Fruit fly (Drosophila melanogaster) whole organism, embryonic: ENCODE measurements around the gene Top3beta.
A peak's percentile ranks its signal among the peaks of the same experiment; 100 is the strongest.

ENCODE experiments used
- Atf6 ChIP-seq: fragments of 200-800 bp; sonication (Bioruptor generic); IDR thresholded peaks from 2 replicates; pipeline ENCODE4 v1.3.6; 2022; ENCODE audit warnings: missing biosample characterization, missing genetic modification characterization
- CG10321 ChIP-seq: fragments of 200-800 bp; sonication (Bioruptor generic); IDR thresholded peaks from 2 replicates; pipeline ENCODE4 v1.3.6; 2022; ENCODE audit warnings: missing biosample characterization, missing genetic modification characterization
- CG12219 ChIP-seq: fragments of 200-800 bp; sonication (Bioruptor generic); optimal IDR thresholded peaks from 3 replicates; lab custom pipeline; 2018; ENCODE audit warnings: missing biosample characterization, mild to moderate bottlenecking, missing genetic modification characterization
- CG1233 ChIP-seq: fragments of 200-800 bp; sonication (Bioruptor generic); optimal IDR thresholded peaks from 4 replicates; lab custom pipeline; 2018; ENCODE audit warnings: missing biosample characterization, mild to moderate bottlenecking, missing genetic modification characterization
- CG12391 ChIP-seq: fragments of 200-800 bp; sonication (Bioruptor generic); optimal IDR thresholded peaks from 3 replicates; lab custom pipeline; 2018; ENCODE audit warnings: missing biosample characterization, mild to moderate bottlenecking, missing genetic modification characterization, moderate library complexity
- CG14441 ChIP-seq: fragments of 200-800 bp; sonication (Bioruptor generic); IDR thresholded peaks from 2 replicates; pipeline ENCODE4 v1.3.6; 2022; ENCODE audit warnings: missing biosample characterization, missing genetic modification characterization
- CG14965 ChIP-seq: fragments of 200-800 bp; sonication (Bioruptor generic); optimal IDR thresholded peaks from 2 replicates; lab custom pipeline; 2016; ENCODE audit warnings: missing biosample characterization, missing genetic modification characterization, borderline replicate concordance
- CG17359 ChIP-seq: fragments of 200-800 bp; sonication (Bioruptor generic); optimal IDR thresholded peaks from 3 replicates; lab custom pipeline; 2018; ENCODE audit warnings: missing biosample characterization, mild to moderate bottlenecking, missing genetic modification characterization, moderate library complexity
- CG17385 ChIP-seq: fragments of 200-800 bp; sonication (Bioruptor generic); optimal IDR thresholded peaks from 3 replicates; lab custom pipeline; 2018; ENCODE audit warnings: missing biosample characterization, mild to moderate bottlenecking, missing genetic modification characterization
- CG2875 ChIP-seq: fragments of 200-800 bp; sonication (Bioruptor generic); optimal IDR thresholded peaks from 2 replicates; lab custom pipeline; 2017; ENCODE audit warnings: missing biosample characterization, mild to moderate bottlenecking, missing genetic modification characterization, missing genetic modification reagents
- CG30403 ChIP-seq: fragments of 200-800 bp; sonication (Bioruptor generic); optimal IDR thresholded peaks from 3 replicates; lab custom pipeline; 2016; ENCODE audit warnings: missing biosample characterization, missing genetic modification characterization
- CG3065 ChIP-seq: fragments of 200-800 bp; sonication (Bioruptor generic); optimal IDR thresholded peaks from 2 replicates; lab custom pipeline; 2016; ENCODE audit warnings: missing biosample characterization, missing genetic modification characterization
- CG6813 ChIP-seq: fragments of 200-800 bp; sonication (Bioruptor generic); optimal IDR thresholded peaks from 2 replicates; lab custom pipeline; 2017; ENCODE audit warnings: missing biosample characterization, missing genetic modification characterization, mild to moderate bottlenecking, moderate library complexity, missing genetic modification reagents
- CG7928 ChIP-seq: fragments of 200-800 bp; sonication (Bioruptor generic); optimal IDR thresholded peaks from 2 replicates; lab custom pipeline; 2017; ENCODE audit warnings: missing biosample characterization, mild to moderate bottlenecking, missing genetic modification characterization
- CG8765 ChIP-seq: fragments of 200-800 bp; sonication (Bioruptor generic); IDR thresholded peaks from 2 replicates; pipeline ENCODE4 v1.3.6; 2022; ENCODE audit warnings: missing biosample characterization, missing genetic modification characterization
- CG9932 ChIP-seq: fragments of 200-800 bp; sonication (Bioruptor generic); IDR thresholded peaks from 2 replicates; pipeline ENCODE4 v1.3.6; 2022; ENCODE audit warnings: missing biosample characterization, missing genetic modification characterization
- Camta ChIP-seq: fragments of 200-800 bp; sonication (Bioruptor generic); optimal IDR thresholded peaks from 2 replicates; lab custom pipeline; 2016; ENCODE audit warnings: missing biosample characterization, missing genetic modification characterization
- D19B ChIP-seq: fragments of 200-800 bp; sonication (Bioruptor generic); optimal IDR thresholded peaks from 2 replicates; lab custom pipeline; 2017; ENCODE audit warnings: missing biosample characterization, mild to moderate bottlenecking, missing genetic modification characterization
- Dad ChIP-seq: fragments of 200-800 bp; sonication (Bioruptor generic); optimal IDR thresholded peaks from 3 replicates; lab custom pipeline; 2016; ENCODE audit warnings: missing biosample characterization, missing genetic modification characterization
- ERR ChIP-seq: fragments of 200-800 bp; sonication (Bioruptor generic); optimal IDR thresholded peaks from 2 replicates; lab custom pipeline; 2016; ENCODE audit warnings: missing biosample characterization, missing genetic modification characterization
- Eip74EF ChIP-seq, 2 experiments: fragments of 200-800 bp in 1 of 2; fragments of >200 bp in 1 of 2; sonication (Bioruptor generic) in 1 of 2; optimal IDR thresholded peaks; 2 replicates each; lab custom pipeline; 2017 to 2019; ENCODE audit warnings: missing biosample characterization in 2 of 2, missing genetic modification characterization in 2 of 2, mild to moderate bottlenecking in 1 of 2, moderate library complexity in 1 of 2
- HHEX ChIP-seq: fragments of 200-800 bp; sonication (Bioruptor generic); optimal IDR thresholded peaks from 3 replicates; lab custom pipeline; 2017; ENCODE audit warnings: missing biosample characterization, mild to moderate bottlenecking, missing genetic modification characterization, missing genetic modification reagents
- HLHmδ ChIP-seq: fragments of 200-800 bp; sonication (Bioruptor generic); optimal IDR thresholded peaks from 2 replicates; lab custom pipeline; 2018; ENCODE audit warnings: missing biosample characterization, mild to moderate bottlenecking, missing genetic modification characterization, moderate library complexity
- Hand ChIP-seq: fragments of 200-800 bp; sonication (Bioruptor generic); optimal IDR thresholded peaks from 2 replicates; lab custom pipeline; 2017; ENCODE audit warnings: mild to moderate bottlenecking, missing biosample characterization, missing genetic modification reagents, missing genetic modification characterization
- MBD-R2 ChIP-seq: fragments of 200-800 bp; sonication (Bioruptor generic); IDR thresholded peaks from 2 replicates; pipeline ENCODE4 v1.3.6; 2022; ENCODE audit warnings: missing biosample characterization, missing genetic modification characterization
- Neu2 ChIP-seq: fragments of 200-800 bp; sonication (Bioruptor generic); optimal IDR thresholded peaks from 3 replicates; lab custom pipeline; 2016; ENCODE audit warnings: missing biosample characterization, missing genetic modification characterization, borderline replicate concordance
- Nf-YB ChIP-seq: fragments of 200-800 bp; sonication (Bioruptor generic); optimal IDR thresholded peaks from 3 replicates; lab custom pipeline; 2019; ENCODE audit warnings: missing biosample characterization, mild to moderate bottlenecking, missing genetic modification characterization, moderate library complexity
- Oaz ChIP-seq: fragments of 200-800 bp; sonication (Bioruptor generic); IDR thresholded peaks from 2 replicates; pipeline ENCODE4 v1.3.6; 2022; ENCODE audit warnings: missing biosample characterization, missing genetic modification characterization
- Ptx1 ChIP-seq: fragments of 200-800 bp; sonication (Bioruptor generic); IDR thresholded peaks from 2 replicates; pipeline ENCODE4 v1.3.6; 2022; ENCODE audit warnings: missing biosample characterization, missing genetic modification characterization
- Rfx ChIP-seq: fragments of 200-800 bp; sonication (Bioruptor generic); IDR thresholded peaks from 2 replicates; pipeline ENCODE4 v1.3.6; 2022; ENCODE audit warnings: missing biosample characterization, missing genetic modification characterization
- Taf1 ChIP-seq: fragments of 200-800 bp; sonication (Bioruptor generic); IDR thresholded peaks from 2 replicates; pipeline ENCODE4 v1.3.6; 2022; ENCODE audit warnings: missing biosample characterization, missing genetic modification characterization
- dimm ChIP-seq: fragments of 200-800 bp; sonication (Bioruptor generic); IDR thresholded peaks from 2 replicates; pipeline ENCODE4 v1.3.6; 2022; ENCODE audit warnings: missing biosample characterization, missing genetic modification characterization
- ems ChIP-seq: fragments of 200-800 bp; sonication (Bioruptor generic); optimal IDR thresholded peaks from 3 replicates; lab custom pipeline; 2016; ENCODE audit warnings: missing biosample characterization, missing genetic modification characterization
- en ChIP-seq: fragments of 200-800 bp; sonication (Bioruptor generic); optimal IDR thresholded peaks from 2 replicates; lab custom pipeline; 2016; ENCODE audit warnings: missing biosample characterization, missing genetic modification characterization
- hkb ChIP-seq, 2 experiments: fragments of 200-800 bp in 1 of 2; fragments of >200 bp in 1 of 2; sonication (Bioruptor generic) in 1 of 2; IDR thresholded peaks in 1 of 2; optimal IDR thresholded peaks in 1 of 2; 2 replicates each; pipeline versions ENCODE4 v1.3.6 to Lab custom; 2017 to 2022; ENCODE audit warnings: missing biosample characterization in 1 of 2, missing genetic modification characterization in 1 of 2
- kni ChIP-seq: fragments of 200-800 bp; sonication (Bioruptor generic); optimal IDR thresholded peaks from 3 replicates; lab custom pipeline; 2017; ENCODE audit warnings: mild to moderate bottlenecking, missing biosample characterization, missing genetic modification reagents, missing genetic modification characterization
- lab ChIP-seq: fragments of 200-800 bp; sonication (Bioruptor generic); optimal IDR thresholded peaks from 3 replicates; lab custom pipeline; 2017; ENCODE audit warnings: missing biosample characterization, missing genetic modification characterization, mild to moderate bottlenecking, moderate library complexity, missing genetic modification reagents
- lmd ChIP-seq: fragments of 200-800 bp; sonication (Bioruptor generic); IDR thresholded peaks from 2 replicates; pipeline ENCODE4 v1.3.6; 2022; ENCODE audit warnings: missing biosample characterization, missing genetic modification characterization
- mld ChIP-seq: fragments of 200-800 bp; sonication (Bioruptor generic); IDR thresholded peaks from 3 replicates; pipeline ENCODE4 v1.3.6; 2022; ENCODE audit warnings: missing biosample characterization, missing genetic modification characterization; ENCODE audit not compliant: partially characterized antibody
- nerfin-1 ChIP-seq: fragments of 200-800 bp; sonication (Bioruptor generic); optimal IDR thresholded peaks from 3 replicates; lab custom pipeline; 2019; ENCODE audit warnings: missing biosample characterization, mild to moderate bottlenecking, missing genetic modification characterization, moderate library complexity
- onecut ChIP-seq: fragments of 200-800 bp; sonication (Bioruptor generic); IDR thresholded peaks from 2 replicates; pipeline ENCODE4 v1.3.6; 2022; ENCODE audit warnings: missing biosample characterization, missing genetic modification characterization
- pzg ChIP-seq: fragments of 200-800 bp; sonication (Bioruptor generic); optimal IDR thresholded peaks from 3 replicates; lab custom pipeline; 2018; ENCODE audit warnings: missing biosample characterization, mild to moderate bottlenecking, missing genetic modification characterization, moderate library complexity
- row ChIP-seq: fragments of 200-800 bp; sonication (Bioruptor generic); IDR thresholded peaks from 3 replicates; pipeline ENCODE4 v1.3.6; 2022; ENCODE audit warnings: missing biosample characterization, missing genetic modification characterization
- sc ChIP-seq, 3 experiments: fragments of >200 bp in 2 of 3; fragments of 200-800 bp in 1 of 3; sonication (Bioruptor generic) in 1 of 3; optimal IDR thresholded peaks; 2 replicates in 2 of 3; 3 replicates in 1 of 3; lab custom pipeline; 2017; ENCODE audit warnings: mild to moderate bottlenecking in 1 of 3, missing biosample characterization in 1 of 3, missing genetic modification characterization in 1 of 3, missing genetic modification reagents in 1 of 3
- sna ChIP-seq: fragments of 200-800 bp; sonication (Bioruptor generic); IDR thresholded peaks from 2 replicates; pipeline ENCODE4 v1.3.6; 2022; ENCODE audit warnings: missing biosample characterization, missing genetic modification characterization; ENCODE audit not compliant: partially characterized antibody
- sug ChIP-seq: fragments of 200-800 bp; optimal IDR thresholded peaks from 2 replicates; lab custom pipeline; 2019; ENCODE audit warnings: missing biosample characterization, mild to moderate bottlenecking, missing genetic modification characterization, moderate library complexity
- unc-4 ChIP-seq: fragments of 200-800 bp; sonication (Bioruptor generic); IDR thresholded peaks from 2 replicates; pipeline ENCODE4 v1.3.6; 2022; ENCODE audit warnings: missing biosample characterization, missing genetic modification characterization; ENCODE audit not compliant: partially characterized antibody
- yki ChIP-seq: fragments of >200 bp; optimal IDR thresholded peaks from 3 replicates; lab custom pipeline; 2018
- zen2 ChIP-seq: fragments of 200-800 bp; sonication (Bioruptor generic); IDR thresholded peaks from 3 replicates; pipeline ENCODE4 v1.3.6; 2022; ENCODE audit warnings: missing biosample characterization, missing genetic modification characterization; ENCODE audit not compliant: partially characterized antibody

Gene Top3beta

DNA sequence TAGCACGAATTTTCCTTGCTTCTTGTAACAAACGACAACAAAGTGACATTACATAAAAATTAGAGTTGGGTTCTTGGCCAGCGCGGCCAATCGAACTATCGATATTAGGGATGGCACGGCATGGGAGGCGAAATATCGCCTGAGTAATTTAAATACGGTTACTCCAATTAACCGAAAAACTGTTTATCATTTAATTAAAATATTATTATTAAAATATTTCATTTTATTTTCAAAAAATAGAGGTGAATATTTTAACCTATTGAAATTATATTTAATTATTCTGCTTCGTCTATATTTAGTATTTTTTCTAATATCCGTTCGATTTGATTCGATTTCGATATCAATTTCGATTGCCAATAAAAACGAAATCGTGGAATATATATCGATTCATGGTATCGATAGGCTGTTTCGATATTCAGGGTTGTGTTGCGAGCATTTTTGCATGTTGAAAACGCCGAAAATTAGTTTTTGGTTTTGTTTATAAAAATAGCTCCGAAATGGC is 32.3 kb downstream of the Top3beta start, which contains the start of the genes Rbcn-3A and Spx (continued):
- no peak for TF ChIP-seq Camta
- TF ChIP-seq mld (GFP tag; lab: Robert Waterston, UW), result peak; percentile 61; the same call in 2 of the 3 replicates
- TF ChIP-seq unc-4 (GFP tag; lab: Robert Waterston, UW), result peak; percentile 93
- TF ChIP-seq CG7928 (GFP tag; lab: Kevin White, UChicago), result no peak
- no peak for TF ChIP-seq nerfin-1 (tag; lab: Kevin White, UChicago)
- TF ChIP-seq CG8765 (GFP tag; lab: Robert Waterston, UW), result no peak
- TF ChIP-seq sna, result peak; percentile 83
- TF ChIP-seq dimm, result no peak
- TF ChIP-seq ERR (GFP tag; lab: Kevin White, UChicago), result no peak
- no peak for TF ChIP-seq CG17359 (tag; lab: Kevin White, UChicago)
- no peak for TF ChIP-seq hkb (optimal IDR thresholded peaks at IDR 0.05; lab: Kevin White, UChicago)
- TF ChIP-seq hkb (GFP tag; IDR thresholded peaks at IDR 0.05; lab: Robert Waterston, UW), result no peak
- TF ChIP-seq row (GFP tag; lab: Robert Waterston, UW), result peak; percentile 81
- TF ChIP-seq onecut (GFP tag; lab: Robert Waterston, UW), result no peak
- no peak for TF ChIP-seq CG3065 (GFP tag; lab: Kevin White, UChicago)
- TF ChIP-seq lmd, result no peak; the same call in 1 of the 2 replicates
- peak; percentile 34 for TF ChIP-seq lab
- no peak for TF ChIP-seq HHEX (GFP tag; lab: Kevin White, UChicago)
- no peak for TF ChIP-seq CG6813 (GFP tag; lab: Kevin White, UChicago)
- TF ChIP-seq Oaz (GFP tag; lab: Robert Waterston, UW), result no peak
- peak; percentile 63 for TF ChIP-seq CG9932 (GFP tag; lab: Robert Waterston, UW)
- TF ChIP-seq D19B (GFP tag; lab: Kevin White, UChicago), result no peak
- TF ChIP-seq Neu2 (GFP tag; lab: Kevin White, UChicago), result no peak
- TF ChIP-seq pzg (GFP tag; lab: Kevin White, UChicago), result peak; percentile 42
- TF ChIP-seq CG14965 (GFP tag; lab: Kevin White, UChicago), result no peak
- TF ChIP-seq HLHmδ (GFP tag; lab: Kevin White, UChicago), result no peak
- TF ChIP-seq Dad (GFP tag; lab: Kevin White, UChicago), result no peak
- TF ChIP-seq MBD-R2 (GFP tag; lab: Robert Waterston, UW), result peak; percentile 49
- TF ChIP-seq Rfx (GFP tag; lab: Robert Waterston, UW), result no peak
- no peak for TF ChIP-seq CG17385 (GFP tag; lab: Kevin White, UChicago)
- peak; percentile 68 for TF ChIP-seq CG12391
- TF ChIP-seq Hand, result no peak
- TF ChIP-seq CG1233 (GFP tag; lab: Kevin White, UChicago), result no peak
- TF ChIP-seq Eip74EF (GFP tag; optimal IDR thresholded peaks at IDR 0.05; lab: Kevin White, UChicago), result no peak
- TF ChIP-seq zen2 (GFP tag; lab: Robert Waterston, UW), result peak; percentile 64; the same call in 1 of the 3 replicates
- no peak for TF ChIP-seq en (GFP tag; lab: Kevin White, UChicago)
- TF ChIP-seq CG2875 (GFP tag; lab: Kevin White, UChicago), result no peak
- TF ChIP-seq Atf6 (GFP tag; lab: Robert Waterston, UW), result no peak
- peak; percentile 33 for TF ChIP-seq sug
- no peak for TF ChIP-seq CG14441 (GFP tag; lab: Robert Waterston, UW)
- TF ChIP-seq yki, result no peak
- TF ChIP-seq CG12219 (GFP tag; lab: Kevin White, UChicago), result no peak
- TF ChIP-seq CG30403 (GFP tag; lab: Kevin White, UChicago), result peak; percentile 46
- TF ChIP-seq ems, result no peak
- peak; percentile 47 for TF ChIP-seq Ptx1 (GFP tag; lab: Robert Waterston, UW)
- no peak for TF ChIP-seq Nf-YB
- TF ChIP-seq kni (GFP tag; lab: Kevin White, UChicago), result no peak
- no peak for TF ChIP-seq Taf1 (GFP tag; lab: Robert Waterston, UW)
- no peak for TF ChIP-seq sc (optimal IDR thresholded peaks at IDR 0.05; lab: Kevin White, UChicago)
- TF ChIP-seq sc (GFP tag; optimal IDR thresholded peaks at IDR 0.05; lab: Kevin White, UChicago), result no peak
- TF ChIP-seq CG10321 (GFP tag; lab: Robert Waterston, UW), result no peak
